Worm (Caenorhabditis elegans) whole organism, dauer: ENCODE measurements around the gene T09F5.20.
"Not testable (repeated sequence)": the region's sequence is repeated elsewhere in the genome, so short reads cannot be mapped to it uniquely, and the experiment has no call there.

ENCODE experiments used
- unc-62 ChIP-seq: sonication (generic microtip); optimal IDR thresholded peaks from 2 replicates; lab custom pipeline; 2017; ENCODE audit warnings: missing biosample characterization, missing genetic modification reagents, missing genetic modification characterization

Gene T09F5.20

DNA sequence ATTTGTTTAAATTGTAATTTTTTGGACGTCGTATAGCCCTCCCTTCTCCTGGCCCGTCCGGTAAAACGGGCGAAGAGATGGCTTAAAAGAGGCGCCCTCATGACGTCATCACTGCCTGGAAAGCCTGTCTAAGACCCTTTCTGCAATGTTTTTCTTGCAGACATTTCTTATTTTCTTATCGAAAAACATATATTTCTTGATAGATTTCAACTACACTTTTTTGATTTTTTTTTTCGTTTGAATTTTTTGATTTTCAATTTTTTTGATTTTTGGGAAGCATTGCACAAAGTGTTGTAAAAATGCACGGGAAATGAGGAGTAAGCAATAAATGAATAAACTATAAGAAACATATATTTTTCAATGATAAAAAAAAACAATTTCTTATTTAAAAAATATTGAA, 33.7 kb downstream of the T09F5.20 start, which contains the start of gene T01G5.6:
Gene T01G5.6 (minus strand): TSS at position 101 of the 400 bp plus-strand sequence.
- no peak for TF ChIP-seq unc-62

- TF ChIP-seq unc-62: no peak
Observed at ce11 chrV:15111660-15112059, 36.0 kb downstream of the T09F5.20 start, which contains the start of gene T01G5.7. TSS of gene T01G5.7 (plus strand) at chrV:15111960.

DNA sequence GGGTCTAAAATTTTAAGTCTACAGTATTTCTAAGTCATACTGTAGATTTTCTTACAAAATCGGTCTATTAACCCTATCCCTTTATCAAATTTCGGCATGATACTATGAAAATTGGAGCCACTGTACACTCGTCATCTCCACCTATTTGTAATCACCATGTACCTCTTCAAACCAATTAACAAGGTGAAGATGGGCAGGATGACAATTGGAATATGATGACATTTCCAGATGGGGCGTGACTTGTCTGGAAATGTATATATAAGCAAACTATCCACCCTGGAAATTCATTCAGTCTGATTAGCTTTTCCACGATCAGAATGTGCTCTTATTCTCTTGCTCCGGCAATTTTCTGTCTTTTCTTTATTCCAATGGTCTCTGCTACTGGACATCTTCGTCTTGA, 38.4 kb downstream of the T09F5.20 start, which contains the start of gene Y75B12A.2:
Gene Y75B12A.2 (plus strand): TSS at position 301 of the 400 bp plus-strand sequence.
- no peak for TF ChIP-seq unc-62

DNA sequence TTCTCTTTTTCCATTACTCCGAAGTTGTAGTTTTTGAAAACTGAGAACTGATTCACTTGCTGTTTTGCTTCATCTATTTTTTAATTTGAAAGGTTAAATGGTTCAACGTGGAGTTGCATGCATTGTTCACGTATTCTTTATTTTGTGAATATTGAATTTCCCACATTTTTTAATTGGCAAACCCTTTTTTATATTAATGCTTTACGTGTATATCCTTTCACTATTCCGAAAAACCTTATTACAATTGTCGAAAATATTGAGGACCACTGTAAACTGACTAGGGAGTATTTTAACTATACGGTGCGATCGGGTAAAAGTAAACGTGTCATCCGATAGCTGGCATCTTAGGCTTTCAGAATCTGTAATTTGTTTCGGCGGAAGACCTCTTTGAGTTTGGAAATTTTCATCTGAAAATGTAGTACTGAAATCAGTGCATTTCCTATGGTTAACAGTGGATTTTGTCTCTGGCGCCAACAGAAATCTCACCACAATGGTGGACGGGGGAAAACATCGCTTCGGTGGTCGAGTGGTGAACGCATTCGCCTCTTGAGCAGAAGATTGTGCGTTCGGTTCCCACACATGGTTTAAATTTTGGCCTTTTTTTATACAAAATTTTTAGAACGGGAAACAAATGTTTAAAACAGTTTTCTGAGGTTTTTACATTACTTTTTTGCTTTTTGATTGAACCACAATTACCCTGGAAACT, 41.6 kb downstream of the T09F5.20 start, which contains the start of gene C01G10.14:
Gene C01G10.14 (minus strand): TSS at position 51 of the 706 bp plus-strand sequence.
- not testable (repeated sequence) for TF ChIP-seq unc-62

- TF ChIP-seq unc-62: no peak
Observed at ce11 chrV:15099447-15099846, 48.2 kb downstream of the T09F5.20 start, which contains the start of gene C01G10.1. TSS of gene C01G10.1 (plus strand) at chrV:15099747.
